Worm (Caenorhabditis elegans) whole organism, young adult: ENCODE measurements around the gene F07C6.4.

Experiments used
- F10E7.11 ChIP-seq: sonication (generic microtip); optimal IDR thresholded peaks from 2 replicates; lab custom pipeline; 2017; ENCODE audit warnings: mild to moderate bottlenecking, missing genetic modification characterization, moderate library complexity, missing compliant biosample characterization
- F33H1.4 ChIP-seq: fragments of 200-800 bp; sonication (Bioruptor generic); IDR thresholded peaks from 2 replicates; pipeline ENCODE4 v1.3.6; 2022; ENCODE audit warnings: missing genetic modification reagents, missing genetic modification characterization, missing compliant biosample characterization
- F55B11.4 ChIP-seq: sonication (generic microtip); optimal IDR thresholded peaks from 2 replicates; lab custom pipeline; 2016; ENCODE audit warnings: missing compliant biosample characterization, missing genetic modification characterization, borderline replicate concordance; ENCODE audit not compliant: insufficient read depth
- K11D2.4 ChIP-seq: fragments of 200-800 bp; sonication (Bioruptor generic); IDR thresholded peaks from 2 replicates; pipeline ENCODE4 v1.3.6; 2022; ENCODE audit warnings: missing genetic modification reagents, missing genetic modification characterization, missing compliant biosample characterization
- K12H6.12 ChIP-seq: fragments of 200-800 bp; sonication (Bioruptor generic); optimal IDR thresholded peaks from 2 replicates; lab custom pipeline; 2018; ENCODE audit warnings: mild to moderate bottlenecking, missing genetic modification characterization, missing compliant biosample characterization
- Y53G8AR.9 ChIP-seq: fragments of 200-800 bp; sonication (Bioruptor generic); conservative IDR thresholded peaks from 2 replicates; pipeline ENCODE4 v1.3.6; 2022; ENCODE audit warnings: missing genetic modification reagents, missing genetic modification characterization, missing compliant biosample characterization
- Y79H2A.3 ChIP-seq: fragments of 200-800 bp; sonication (Bioruptor generic); conservative IDR thresholded peaks from 2 replicates; pipeline ENCODE4 v1.3.6; 2022; ENCODE audit warnings: missing genetic modification reagents, missing genetic modification characterization, missing compliant biosample characterization
- attf-3 ChIP-seq: fragments of 200-800 bp; sonication (Bioruptor generic); conservative IDR thresholded peaks from 2 replicates; pipeline ENCODE4 v1.3.6; 2022; ENCODE audit warnings: missing genetic modification reagents, missing genetic modification characterization, missing compliant biosample characterization
- attf-5 ChIP-seq: fragments of 200-800 bp; sonication (Bioruptor generic); optimal IDR thresholded peaks from 2 replicates; lab custom pipeline; 2018; ENCODE audit warnings: mild to moderate bottlenecking, missing genetic modification characterization, missing compliant biosample characterization
- attf-6 ChIP-seq: fragments of 200-800 bp; sonication (Bioruptor generic); IDR thresholded peaks from 2 replicates; pipeline ENCODE4 v1.3.6; 2022; ENCODE audit warnings: missing genetic modification reagents, missing genetic modification characterization, missing compliant biosample characterization
- cebp-1 ChIP-seq, 2 experiments: fragments of 200-800 bp in 1 of 2; sonication (Bioruptor generic) in 1 of 2; sonication (generic microtip) in 1 of 2; IDR thresholded peaks in 1 of 2; optimal IDR thresholded peaks in 1 of 2; 2 replicates each; pipeline versions ENCODE4 v1.3.6 to Lab custom; 2017 to 2022; ENCODE audit warnings: missing compliant biosample characterization in 2 of 2, missing genetic modification characterization in 2 of 2, mild to moderate bottlenecking in 1 of 2, missing genetic modification reagents in 1 of 2, moderate library complexity in 1 of 2
- ceh-27 ChIP-seq: fragments of 200-800 bp; sonication (Bioruptor generic); optimal IDR thresholded peaks from 2 replicates; lab custom pipeline; 2018; ENCODE audit warnings: mild to moderate bottlenecking, missing genetic modification characterization, moderate library complexity, missing compliant biosample characterization
- ceh-79 ChIP-seq: sonication (generic microtip); optimal IDR thresholded peaks from 2 replicates; lab custom pipeline; 2017; ENCODE audit warnings: mild to moderate bottlenecking, missing genetic modification characterization, missing compliant biosample characterization
- chd-7 ChIP-seq: sonication (generic microtip); optimal IDR thresholded peaks from 2 replicates; lab custom pipeline; 2016; ENCODE audit warnings: mild to moderate bottlenecking, missing genetic modification characterization, moderate library complexity, missing compliant biosample characterization
- egrh-3 ChIP-seq: fragments of 200-800 bp; sonication (Bioruptor generic); IDR thresholded peaks from 2 replicates; pipeline ENCODE4 v1.3.6; 2022; ENCODE audit warnings: missing genetic modification reagents, missing genetic modification characterization, missing compliant biosample characterization
- ekl-4 ChIP-seq: fragments of 200-800 bp; sonication (Bioruptor generic); IDR thresholded peaks from 2 replicates; pipeline ENCODE4 v1.3.6; 2022; ENCODE audit warnings: missing genetic modification reagents, missing genetic modification characterization, missing compliant biosample characterization
- hmg-1.2 ChIP-seq: fragments of 200-800 bp; sonication (Bioruptor generic); IDR thresholded peaks from 2 replicates; pipeline ENCODE4 v1.3.6; 2022; ENCODE audit warnings: missing genetic modification reagents, missing genetic modification characterization, missing compliant biosample characterization
- let-526 ChIP-seq: fragments of 200-800 bp; sonication (Bioruptor generic); IDR thresholded peaks from 2 replicates; pipeline ENCODE4 v1.3.6; 2022; ENCODE audit warnings: missing genetic modification reagents, missing genetic modification characterization, missing compliant biosample characterization
- lin-26 ChIP-seq: fragments of 200-800 bp; sonication (Bioruptor generic); IDR thresholded peaks from 2 replicates; pipeline ENCODE4 v1.3.6; 2022; ENCODE audit warnings: missing genetic modification reagents, missing genetic modification characterization, missing compliant biosample characterization
- lin-35 ChIP-seq, 3 experiments: fragments of 150-350 bp in 2 of 3; sonication (generic microtip) in 1 of 3; optimal IDR thresholded peaks; 2 replicates each; lab custom pipeline; 2014 to 2018; ENCODE audit warnings: missing biosample characterization in 3 of 3, missing genetic modification characterization in 3 of 3, missing genetic modification reagents in 3 of 3
- lin-40 ChIP-seq: sonication (generic microtip); optimal IDR thresholded peaks from 2 replicates; lab custom pipeline; 2016; ENCODE audit warnings: missing genetic modification characterization, mild to moderate bottlenecking, missing compliant biosample characterization, missing genotype, missing genetic modification reagents
- lir-1 ChIP-seq: fragments of 200-800 bp; sonication (Bioruptor generic); conservative IDR thresholded peaks from 2 replicates; pipeline ENCODE4 v1.3.6; 2022; ENCODE audit warnings: missing genetic modification reagents, missing genetic modification characterization, missing compliant biosample characterization
- madf-10 ChIP-seq: sonication (generic microtip); optimal IDR thresholded peaks from 2 replicates; lab custom pipeline; 2016; ENCODE audit warnings: mild to moderate bottlenecking, missing genetic modification characterization, missing compliant biosample characterization
- mcd-1 ChIP-seq: fragments of 200-800 bp; sonication (Bioruptor generic); IDR thresholded peaks from 2 replicates; pipeline ENCODE4 v1.3.6; 2022; ENCODE audit warnings: missing genetic modification reagents, missing genetic modification characterization, missing compliant biosample characterization
- mes-4 ChIP-seq: sonication (generic microtip); optimal IDR thresholded peaks from 2 replicates; lab custom pipeline; 2016; ENCODE audit warnings: missing genotype, missing genetic modification characterization, missing compliant biosample characterization
- nfya-2 ChIP-seq: fragments of 200-800 bp; sonication (Bioruptor generic); IDR thresholded peaks from 2 replicates; pipeline ENCODE4 v1.3.6; 2022; ENCODE audit warnings: missing genetic modification reagents, missing genetic modification characterization, missing compliant biosample characterization
- nhr-179 ChIP-seq: sonication (generic microtip); optimal IDR thresholded peaks from 2 replicates; lab custom pipeline; 2016; ENCODE audit warnings: mild to moderate bottlenecking, missing genetic modification characterization, missing compliant biosample characterization
- nhr-27 ChIP-seq: fragments of 200-800 bp; sonication (Bioruptor generic); optimal IDR thresholded peaks from 2 replicates; lab custom pipeline; 2018; ENCODE audit warnings: mild to moderate bottlenecking, missing genetic modification characterization, moderate library complexity, missing compliant biosample characterization
- pbrm-1 ChIP-seq: fragments of 200-800 bp; sonication (Bioruptor generic); IDR thresholded peaks from 2 replicates; pipeline ENCODE4 v1.3.6; 2022; ENCODE audit warnings: missing genetic modification reagents, missing genetic modification characterization, missing compliant biosample characterization
- rcor-1 ChIP-seq: fragments of 200-800 bp; sonication (Bioruptor generic); IDR thresholded peaks from 2 replicates; pipeline ENCODE4 v1.3.6; 2022; ENCODE audit warnings: missing genetic modification reagents, missing genetic modification characterization, missing compliant biosample characterization
- snpc-1.3 ChIP-seq: sonication (generic microtip); optimal IDR thresholded peaks from 2 replicates; lab custom pipeline; 2017; ENCODE audit warnings: missing genetic modification characterization, mild to moderate bottlenecking, missing compliant biosample characterization, antibody characterized with exemption, moderate library complexity, missing genotype, missing genetic modification reagents; ENCODE audit not compliant: insufficient read depth
- snpc-4 ChIP-seq, 5 experiments: fragments of 150-350 bp in 1 of 5; sonication (generic microtip) in 4 of 5; optimal IDR thresholded peaks; 2 replicates each; lab custom pipeline; 2014 to 2018; ENCODE audit warnings: missing genetic modification characterization in 5 of 5, missing biosample characterization in 3 of 5, antibody characterized with exemption in 2 of 5, mild to moderate bottlenecking in 2 of 5, missing compliant biosample characterization in 2 of 5, missing genotype in 2 of 5, moderate library complexity in 2 of 5, missing genetic modification reagents in 1 of 5
- somi-1 ChIP-seq: fragments of 200-800 bp; sonication (Bioruptor generic); optimal IDR thresholded peaks from 2 replicates; lab custom pipeline; 2018; ENCODE audit warnings: mild to moderate bottlenecking, missing genetic modification characterization, missing compliant biosample characterization
- tlf-1 ChIP-seq: fragments of 200-800 bp; sonication (Bioruptor generic); optimal IDR thresholded peaks from 2 replicates; lab custom pipeline; 2018; ENCODE audit warnings: mild to moderate bottlenecking, missing genetic modification characterization, missing compliant biosample characterization
- unc-62 ChIP-seq: fragments of 150-350 bp; optimal IDR thresholded peaks from 2 replicates; lab custom pipeline; 2014; ENCODE audit warnings: missing biosample characterization, missing genetic modification reagents, missing genetic modification characterization
- zfh-2 ChIP-seq: fragments of 200-800 bp; sonication (Bioruptor generic); conservative IDR thresholded peaks from 2 replicates; pipeline ENCODE4 v1.3.6; 2022; ENCODE audit warnings: missing genetic modification reagents, missing genetic modification characterization, missing compliant biosample characterization
- zim-3 ChIP-seq: sonication (generic microtip); optimal IDR thresholded peaks from 2 replicates; lab custom pipeline; 2017; ENCODE audit warnings: mild to moderate bottlenecking, missing genetic modification characterization, moderate library complexity, missing compliant biosample characterization
- ztf-6 ChIP-seq: fragments of 200-800 bp; sonication (Bioruptor generic); IDR thresholded peaks from 2 replicates; pipeline ENCODE4 v1.3.6; 2022; ENCODE audit warnings: missing genetic modification reagents, missing genetic modification characterization, missing compliant biosample characterization

F07C6.4 gene

DNA sequence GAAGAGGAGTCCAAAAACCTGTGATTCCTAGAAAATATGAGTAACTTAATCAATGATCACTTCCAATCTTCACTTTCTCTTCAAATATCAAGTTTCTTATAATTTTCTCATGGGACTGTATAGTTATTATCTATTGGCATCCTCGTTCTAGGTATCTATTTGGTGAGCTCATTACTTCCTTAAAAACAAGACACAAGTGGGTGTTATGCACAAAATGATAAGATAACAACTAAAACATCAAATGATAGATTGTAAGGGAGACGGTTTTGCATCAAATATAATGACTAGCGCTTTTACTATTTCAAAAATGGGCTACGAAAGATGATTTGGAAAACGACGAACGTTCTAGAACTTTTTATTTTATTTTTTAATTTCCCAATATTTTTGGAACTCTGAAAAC, 40.7 kb upstream of the F07C6.4 start, which contains the start of gene ZK897.10:
Gene ZK897.10, plus strand, starts transcription at position 285 of the 400 bp plus-strand sequence.
- no peak for TF ChIP-seq ceh-79 (tag; lab: Kevin White, UChicago)
- TF ChIP-seq nhr-27, result no peak
- no peak for TF ChIP-seq unc-62 (GFP tag; lab: Kevin White, UChicago)
- TF ChIP-seq somi-1, result no peak
- no peak for TF ChIP-seq egrh-3 (GFP tag; lab: Robert Waterston, UW)
- no peak for TF ChIP-seq F10E7.11 (tag; lab: Kevin White, UChicago)
- no peak for TF ChIP-seq let-526 (GFP tag; lab: Robert Waterston, UW)
- no peak for TF ChIP-seq F55B11.4
- TF ChIP-seq nhr-179, result no peak
- no peak for TF ChIP-seq mes-4
- TF ChIP-seq tlf-1 (GFP tag; lab: Kevin White, UChicago), result no peak
- TF ChIP-seq lin-26 (GFP tag; lab: Robert Waterston, UW), result no peak
- TF ChIP-seq K11D2.4, result no peak
- TF ChIP-seq attf-6 (GFP tag; lab: Robert Waterston, UW), result no peak
- TF ChIP-seq F33H1.4 (GFP tag; lab: Robert Waterston, UW), result no peak
- no peak for TF ChIP-seq Y79H2A.3 (GFP tag; lab: Robert Waterston, UW)
- TF ChIP-seq, all 124 proteins: peak for 0

DNA sequence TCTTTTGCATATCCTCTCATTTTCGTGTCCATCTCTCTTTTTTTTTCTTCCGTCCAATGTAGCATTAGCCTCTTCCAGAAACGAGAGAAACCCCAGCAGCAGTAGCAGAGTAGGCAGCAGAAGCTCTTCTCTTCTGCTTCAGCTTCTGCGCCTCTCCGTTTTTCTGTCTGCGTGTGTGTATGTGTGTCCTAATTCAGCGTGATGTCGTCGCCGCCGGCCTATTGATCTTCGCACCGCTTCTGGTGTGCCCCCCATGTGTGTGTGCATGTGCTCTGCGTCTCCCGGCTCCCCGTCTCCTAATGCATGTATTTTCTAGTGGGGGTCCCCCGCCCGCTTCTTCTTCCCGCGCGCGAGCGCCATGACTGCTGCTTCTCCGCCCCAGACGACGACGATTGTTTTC, 34.3 kb upstream of the F07C6.4 start:
- TF ChIP-seq hmg-1.2 (GFP tag; lab: Robert Waterston, UW) (0 out of 2 replicates have a peak, but pooled peaks have one; percentile 26), zfh-2 (peak; percentile 97), tlf-1 (GFP tag; lab: Kevin White, UChicago) (no peak), pbrm-1 (GFP tag; lab: Robert Waterston, UW) (0 out of 2 replicates have a peak, but pooled peaks have one; percentile 57), madf-10 (tag; lab: Kevin White, UChicago) (peak; percentile 47), zim-3 (tag; lab: Kevin White, UChicago) (peak; percentile 24), lin-35 (GFP tag; optimal IDR thresholded peaks at IDR 0.05; lab: Kevin White, UChicago) (peak in 1 of 3 experiments; percentile 41), Y53G8AR.9 (no peak), K12H6.12 (tag; lab: Kevin White, UChicago) (peak; percentile 73), chd-7 (peak; percentile 15), cebp-1 (GFP tag; IDR thresholded peaks at IDR 0.05; lab: Robert Waterston, UW) (no peak), cebp-1 (tag; optimal IDR thresholded peaks at IDR 0.05; lab: Kevin White, UChicago) (peak; percentile 58), mcd-1 (GFP tag; lab: Robert Waterston, UW) (peak; percentile 39), lir-1 (GFP tag; lab: Robert Waterston, UW) (0 out of 2 replicates have a peak, but pooled peaks have one; percentile 42), snpc-4 (GFP tag; optimal IDR thresholded peaks at IDR 0.05; lab: Kevin White, UChicago) (no peak), snpc-4 (tag; optimal IDR thresholded peaks at IDR 0.05; lab: Kevin White, UChicago) (peak in 1 of 4 experiments; percentile 22), lin-26 (GFP tag; lab: Robert Waterston, UW) (no peak), nhr-27 (no peak), ztf-6 (peak; percentile 26; the same call in 1 of the 2 replicates), snpc-1.3 (no peak), attf-3 (GFP tag; lab: Robert Waterston, UW) (0 out of 2 replicates have a peak, but pooled peaks have one; percentile 49), attf-5 (GFP tag; lab: Kevin White, UChicago) (peak; percentile 5), ceh-79 (tag; lab: Kevin White, UChicago) (no peak), nfya-2 (GFP tag; lab: Robert Waterston, UW) (0 out of 2 replicates have a peak, but pooled peaks have one; percentile 4), egrh-3 (GFP tag; lab: Robert Waterston, UW) (peak; percentile 76), ceh-27 (GFP tag; lab: Kevin White, UChicago) (peak; percentile 51), K11D2.4 (0 out of 2 replicates have a peak, but pooled peaks have one; percentile 40), rcor-1 (GFP tag; lab: Robert Waterston, UW) (no peak), ekl-4 (GFP tag; lab: Robert Waterston, UW) (no peak), somi-1 (peak; percentile 3), lin-40 (tag; lab: Kevin White, UChicago) (peak; percentile 35)
- TF ChIP-seq, all 124 proteins: peak for 21
